Fruit fly (Drosophila melanogaster) whole organism, embryonic: ENCODE results near the gene gro.

Experiments used
- Ada2b ChIP-seq: fragments of 200-800 bp; sonication (Bioruptor generic); IDR thresholded peaks from 2 replicates; pipeline ENCODE4 v1.3.6; 2022; ENCODE audit warnings: missing biosample characterization, missing genetic modification characterization
- B-H1 ChIP-seq: fragments of 200-800 bp; sonication (Bioruptor generic); IDR thresholded peaks from 3 replicates; pipeline ENCODE4 v1.3.6; 2022; ENCODE audit warnings: missing biosample characterization, missing genetic modification characterization
- B-H2 ChIP-seq: fragments of 200-800 bp; sonication (Bioruptor generic); optimal IDR thresholded peaks from 2 replicates; lab custom pipeline; 2018; ENCODE audit warnings: missing biosample characterization, mild to moderate bottlenecking, missing genetic modification characterization
- CG10366 ChIP-seq: fragments of 200-800 bp; sonication (Bioruptor generic); IDR thresholded peaks from 2 replicates; pipeline ENCODE4 v1.3.6; 2022; ENCODE audit warnings: missing biosample characterization, missing genetic modification characterization
- CG13775 ChIP-seq: fragments of 200-800 bp; sonication (Bioruptor generic); optimal IDR thresholded peaks from 3 replicates; lab custom pipeline; 2017; ENCODE audit warnings: missing biosample characterization, mild to moderate bottlenecking, missing genetic modification characterization
- CG14860 ChIP-seq: fragments of 200-800 bp; sonication (Bioruptor generic); IDR thresholded peaks from 3 replicates; pipeline ENCODE4 v1.3.6; 2022; ENCODE audit warnings: missing biosample characterization, missing genetic modification characterization; ENCODE audit not compliant: partially characterized antibody
- CG15269 ChIP-seq: fragments of 200-800 bp; sonication (Bioruptor generic); optimal IDR thresholded peaks from 2 replicates; lab custom pipeline; 2018; ENCODE audit warnings: missing biosample characterization, mild to moderate bottlenecking, missing genetic modification characterization, moderate library complexity
- CG1602 ChIP-seq: fragments of 200-800 bp; sonication (Bioruptor generic); optimal IDR thresholded peaks from 3 replicates; lab custom pipeline; 2016; ENCODE audit warnings: missing biosample characterization, missing genetic modification characterization
- CG17568 ChIP-seq: fragments of 200-800 bp; sonication (Bioruptor generic); optimal IDR thresholded peaks from 2 replicates; lab custom pipeline; 2018; ENCODE audit warnings: missing biosample characterization, mild to moderate bottlenecking, missing genetic modification characterization, moderate library complexity
- CG1832 ChIP-seq: fragments of 200-800 bp; sonication (Bioruptor generic); optimal IDR thresholded peaks from 2 replicates; lab custom pipeline; 2017; ENCODE audit warnings: missing biosample characterization, mild to moderate bottlenecking, missing genetic modification characterization, inconsistent platforms
- CG18476 ChIP-seq: fragments of 200-800 bp; sonication (Bioruptor generic); optimal IDR thresholded peaks from 2 replicates; lab custom pipeline; 2016; ENCODE audit warnings: missing biosample characterization, mild to moderate bottlenecking, missing genetic modification characterization
- CG18619 ChIP-seq: fragments of 200-800 bp; sonication (Bioruptor generic); optimal IDR thresholded peaks from 3 replicates; lab custom pipeline; 2017; ENCODE audit warnings: missing biosample characterization, mild to moderate bottlenecking, missing genetic modification characterization
- CG2129 ChIP-seq: fragments of 200-800 bp; sonication (Bioruptor generic); IDR thresholded peaks from 2 replicates; pipeline ENCODE4 v1.3.6; 2022; ENCODE audit warnings: missing biosample characterization, missing genetic modification characterization; ENCODE audit not compliant: partially characterized antibody
- CG30020 ChIP-seq: fragments of 200-800 bp; optimal IDR thresholded peaks from 2 replicates; lab custom pipeline; 2019; ENCODE audit warnings: missing biosample characterization, mild to moderate bottlenecking, missing genetic modification characterization, moderate library complexity
- CG3281 ChIP-seq: fragments of 200-800 bp; sonication (Bioruptor generic); optimal IDR thresholded peaks from 3 replicates; lab custom pipeline; 2017; ENCODE audit warnings: missing biosample characterization, mild to moderate bottlenecking, missing genetic modification characterization
- CG5180 ChIP-seq: fragments of 200-800 bp; sonication (Bioruptor generic); optimal IDR thresholded peaks from 3 replicates; lab custom pipeline; 2017; ENCODE audit warnings: missing biosample characterization, missing genetic modification characterization, mild to moderate bottlenecking, moderate library complexity, missing genetic modification reagents
- CG6654 ChIP-seq: fragments of 200-800 bp; sonication (Bioruptor generic); optimal IDR thresholded peaks from 2 replicates; lab custom pipeline; 2017; ENCODE audit warnings: missing biosample characterization, mild to moderate bottlenecking, missing genetic modification characterization
- CG6854 ChIP-seq: fragments of 200-800 bp; sonication (Bioruptor generic); optimal IDR thresholded peaks from 3 replicates; lab custom pipeline; 2017; ENCODE audit warnings: missing biosample characterization, mild to moderate bottlenecking, missing genetic modification characterization
- CG7963 ChIP-seq: fragments of 200-800 bp; sonication (Bioruptor generic); IDR thresholded peaks from 3 replicates; pipeline ENCODE4 v1.3.6; 2022; ENCODE audit warnings: missing biosample characterization, missing genetic modification characterization; ENCODE audit not compliant: partially characterized antibody
- CG7987 ChIP-seq: fragments of 200-800 bp; sonication (Bioruptor generic); optimal IDR thresholded peaks from 2 replicates; lab custom pipeline; 2018; ENCODE audit warnings: missing biosample characterization, mild to moderate bottlenecking, missing genetic modification characterization, moderate library complexity
- CG8478 ChIP-seq: fragments of >200 bp; optimal IDR thresholded peaks from 2 replicates; lab custom pipeline; 2018
- CG9609 ChIP-seq: fragments of 200-800 bp; sonication (Bioruptor generic); optimal IDR thresholded peaks from 3 replicates; lab custom pipeline; 2016; ENCODE audit warnings: missing biosample characterization, missing genetic modification characterization
- CkIIα-i1 ChIP-seq: fragments of 200-800 bp; sonication (Bioruptor generic); IDR thresholded peaks from 2 replicates; pipeline ENCODE4 v1.3.6; 2022; ENCODE audit warnings: missing biosample characterization, missing genetic modification characterization
- Dbx ChIP-seq: fragments of 200-800 bp; sonication (Bioruptor generic); IDR thresholded peaks from 3 replicates; pipeline ENCODE4 v1.3.6; 2022; ENCODE audit warnings: missing biosample characterization, missing genetic modification characterization
- Drgx ChIP-seq: fragments of 200-800 bp; sonication (Bioruptor generic); IDR thresholded peaks from 2 replicates; pipeline ENCODE4 v1.3.6; 2022; ENCODE audit warnings: missing biosample characterization, missing genetic modification characterization
- Fer2 ChIP-seq: fragments of 200-800 bp; sonication (Bioruptor generic); optimal IDR thresholded peaks from 2 replicates; lab custom pipeline; 2018; ENCODE audit warnings: missing biosample characterization, mild to moderate bottlenecking, missing genetic modification characterization, moderate library complexity
- HLH3B ChIP-seq: fragments of 200-800 bp; sonication (Bioruptor generic); IDR thresholded peaks from 2 replicates; pipeline ENCODE4 v1.3.6; 2022; ENCODE audit warnings: missing biosample characterization, missing genetic modification characterization
- HmgZ ChIP-seq: fragments of 200-800 bp; sonication (Bioruptor generic); optimal IDR thresholded peaks from 2 replicates; lab custom pipeline; 2018; ENCODE audit warnings: missing biosample characterization, mild to moderate bottlenecking, missing genetic modification characterization
- Hr39 ChIP-seq: fragments of >200 bp; optimal IDR thresholded peaks from 2 replicates; lab custom pipeline; 2017
- Lpt ChIP-seq: fragments of >200 bp; optimal IDR thresholded peaks from 2 replicates; lab custom pipeline; 2018; ENCODE audit warnings: missing biosample characterization, missing genetic modification characterization
- Mrtf ChIP-seq: fragments of 200-800 bp; sonication (Bioruptor generic); IDR thresholded peaks from 3 replicates; pipeline ENCODE4 v1.3.6; 2022; ENCODE audit warnings: missing biosample characterization, missing genetic modification characterization
- NC2β ChIP-seq: fragments of 200-800 bp; sonication (Bioruptor generic); optimal IDR thresholded peaks from 2 replicates; lab custom pipeline; 2016; ENCODE audit warnings: missing biosample characterization, missing genetic modification characterization
- Spps ChIP-seq: fragments of 200-800 bp; sonication (Bioruptor generic); optimal IDR thresholded peaks from 2 replicates; lab custom pipeline; 2018; ENCODE audit warnings: missing biosample characterization, mild to moderate bottlenecking, missing genetic modification characterization
- chif ChIP-seq, 2 experiments: fragments of 200-800 bp; sonication (Bioruptor generic); optimal IDR thresholded peaks; 3 replicates each; lab custom pipeline; 2016; ENCODE audit warnings: missing biosample characterization in 2 of 2, missing genetic modification characterization in 2 of 2
- crol ChIP-seq: fragments of 200-800 bp; sonication (Bioruptor generic); IDR thresholded peaks from 2 replicates; pipeline ENCODE4 v1.3.6; 2022; ENCODE audit warnings: missing biosample characterization, missing genetic modification characterization
- gcm2 ChIP-seq: fragments of 200-800 bp; sonication (Bioruptor generic); optimal IDR thresholded peaks from 2 replicates; lab custom pipeline; 2016; ENCODE audit warnings: missing biosample characterization, missing genetic modification characterization
- gfzf ChIP-seq: fragments of 200-800 bp; sonication (Bioruptor generic); optimal IDR thresholded peaks from 2 replicates; lab custom pipeline; 2016; ENCODE audit warnings: missing biosample characterization, mild to moderate bottlenecking, missing genetic modification characterization, moderate library complexity
- knrl ChIP-seq: fragments of 200-800 bp; sonication (Bioruptor generic); IDR thresholded peaks from 3 replicates; pipeline ENCODE4 v1.3.6; 2022; ENCODE audit warnings: missing biosample characterization, missing genetic modification characterization; ENCODE audit not compliant: partially characterized antibody
- lab ChIP-seq: fragments of 200-800 bp; sonication (Bioruptor generic); optimal IDR thresholded peaks from 3 replicates; lab custom pipeline; 2017; ENCODE audit warnings: missing biosample characterization, missing genetic modification characterization, mild to moderate bottlenecking, moderate library complexity, missing genetic modification reagents
- maf-S ChIP-seq: fragments of 200-800 bp; sonication (Bioruptor generic); optimal IDR thresholded peaks from 2 replicates; lab custom pipeline; 2016; ENCODE audit warnings: missing biosample characterization, missing genetic modification characterization
- nau ChIP-seq: fragments of 200-800 bp; sonication (Bioruptor generic); optimal IDR thresholded peaks from 3 replicates; lab custom pipeline; 2017; ENCODE audit warnings: missing biosample characterization, mild to moderate bottlenecking, missing genetic modification characterization, missing genetic modification reagents
- odd ChIP-seq: fragments of 200-800 bp; sonication (Bioruptor generic); optimal IDR thresholded peaks from 2 replicates; lab custom pipeline; 2017; ENCODE audit warnings: missing biosample characterization, mild to moderate bottlenecking, missing genetic modification characterization
- pb ChIP-seq: fragments of 200-800 bp; sonication (Bioruptor generic); optimal IDR thresholded peaks from 3 replicates; lab custom pipeline; 2016; ENCODE audit warnings: missing biosample characterization, missing genetic modification characterization
- sna ChIP-seq: fragments of 200-800 bp; sonication (Bioruptor generic); IDR thresholded peaks from 2 replicates; pipeline ENCODE4 v1.3.6; 2022; ENCODE audit warnings: missing biosample characterization, missing genetic modification characterization; ENCODE audit not compliant: partially characterized antibody
- tll ChIP-seq, 2 experiments: fragments of 200-800 bp in 1 of 2; fragments of >200 bp in 1 of 2; sonication (Bioruptor generic) in 1 of 2; optimal IDR thresholded peaks; 2 replicates each; lab custom pipeline; 2017 to 2019; ENCODE audit warnings: missing biosample characterization in 2 of 2, missing genetic modification characterization in 2 of 2, mild to moderate bottlenecking in 1 of 2, moderate library complexity in 1 of 2
- ttk ChIP-seq: fragments of 200-800 bp; sonication (Bioruptor generic); IDR thresholded peaks from 2 replicates; pipeline ENCODE4 v2.1.2; 2022; ENCODE audit warnings: missing biosample characterization, missing genetic modification characterization
- vvl ChIP-seq: fragments of 200-800 bp; sonication (Bioruptor generic); IDR thresholded peaks from 2 replicates; pipeline ENCODE4 v1.3.6; 2022; ENCODE audit warnings: missing biosample characterization, missing genetic modification characterization
- wdn ChIP-seq: fragments of 200-800 bp; sonication (Bioruptor generic); IDR thresholded peaks from 2 replicates; pipeline ENCODE4 v1.3.6; 2022; ENCODE audit warnings: missing biosample characterization, missing genetic modification characterization
- wor ChIP-seq: fragments of 200-800 bp; sonication (Bioruptor generic); IDR thresholded peaks from 2 replicates; pipeline ENCODE4 v1.3.6; 2022; ENCODE audit warnings: missing biosample characterization, missing genetic modification characterization

Gene gro

DNA sequence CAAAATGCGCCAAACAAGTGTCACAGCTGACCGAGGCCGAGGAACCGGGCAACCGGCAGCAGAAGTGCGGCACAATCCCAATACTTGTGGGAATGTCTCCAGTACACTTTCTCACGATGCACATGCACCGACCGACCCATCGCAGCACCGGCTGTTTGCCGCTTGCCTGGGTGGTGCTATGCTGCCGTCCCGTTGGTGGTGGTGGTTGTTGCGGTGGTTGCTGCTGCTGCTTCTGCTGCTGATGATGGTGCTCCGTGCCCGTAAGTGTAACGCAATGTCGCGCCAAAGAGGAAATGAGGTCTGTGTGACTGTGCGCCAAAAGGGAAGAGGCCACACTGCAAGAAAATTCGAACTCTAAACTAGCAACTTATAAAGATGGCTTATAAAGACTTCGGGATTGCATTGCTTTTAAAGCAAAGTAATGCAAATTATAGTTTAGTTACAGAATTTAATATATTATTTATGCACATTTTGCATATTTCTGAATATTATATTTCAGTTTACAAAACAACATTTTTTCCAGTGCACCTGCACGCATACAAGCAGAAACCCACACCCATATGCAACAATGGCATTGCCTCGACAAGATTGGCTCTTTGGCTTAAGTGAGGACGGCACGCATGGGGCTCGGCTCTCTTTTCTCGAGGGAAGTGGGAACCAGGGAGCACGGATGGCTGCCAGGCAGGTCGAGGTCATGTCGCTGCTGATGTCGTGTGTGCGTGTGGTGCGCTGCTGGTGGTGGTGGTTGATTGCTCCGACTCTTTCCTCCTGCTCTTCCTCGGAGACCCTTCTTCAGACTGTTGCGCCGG lies 45.1 kb upstream of the gro start, which contains the start of gene CG43116 (continued):
- TF ChIP-seq ttk (GFP tag; lab: Robert Waterston, UW) (peak; percentile 78), Hr39 (no peak), CG15269 (tag; lab: Kevin White, UChicago) (no peak), CG1832 (GFP tag; lab: Kevin White, UChicago) (no peak), chif (GFP tag; optimal IDR thresholded peaks at IDR 0.05; lab: Kevin White, UChicago) (peak; percentile 67 to 94), Lpt (no peak), gcm2 (GFP tag; lab: Kevin White, UChicago) (peak; percentile 46), knrl (GFP tag; lab: Robert Waterston, UW) (no peak), CG18619 (GFP tag; lab: Kevin White, UChicago) (peak; percentile 68), CG6654 (GFP tag; lab: Kevin White, UChicago) (peak; percentile 66), CG8478 (lab: Kevin White, UChicago) (peak; percentile 10), NC2β (GFP tag; lab: Kevin White, UChicago) (peak; percentile 86), CG17568 (GFP tag; lab: Kevin White, UChicago) (no peak), maf-S (GFP tag; lab: Kevin White, UChicago) (peak; percentile 40), CG5180 (GFP tag; lab: Kevin White, UChicago) (no peak), CG18476 (peak; percentile 76), lab (GFP tag; lab: Kevin White, UChicago) (no peak), wdn (GFP tag; lab: Robert Waterston, UW) (no peak), Spps (peak; percentile 95), CG1602 (GFP tag; lab: Kevin White, UChicago) (peak; percentile 93), pb (GFP tag; lab: Kevin White, UChicago) (no peak), CG7987 (GFP tag; lab: Kevin White, UChicago) (peak; percentile 27), CG9609 (GFP tag; lab: Kevin White, UChicago) (peak; percentile 50), CG7963 (GFP tag; lab: Robert Waterston, UW) (no peak), CG13775 (GFP tag; lab: Kevin White, UChicago) (peak; percentile 91), Ada2b (GFP tag; lab: Robert Waterston, UW) (peak; percentile 67; the same call in 1 of the 2 replicates), wor (GFP tag; lab: Robert Waterston, UW) (peak; percentile 72), vvl (peak; percentile 94), Drgx (GFP tag; lab: Robert Waterston, UW) (peak; percentile 83), nau (GFP tag; lab: Kevin White, UChicago) (no peak), CG3281 (GFP tag; lab: Kevin White, UChicago) (no peak), crol (GFP tag; lab: Robert Waterston, UW) (peak; percentile 73), sna (GFP tag; lab: Robert Waterston, UW) (no peak), Fer2 (tag; lab: Kevin White, UChicago) (no peak), CG30020 (no peak), CG10366 (GFP tag; lab: Robert Waterston, UW) (peak; percentile 52; the same call in 1 of the 2 replicates), HLH3B (peak; percentile 83), tll (GFP tag; optimal IDR thresholded peaks at IDR 0.05; lab: Kevin White, UChicago) (peak in 1 of 2 experiments; percentile 25), HmgZ (peak; percentile 35), B-H2 (no peak), CG6854 (no peak), gfzf (GFP tag; lab: Kevin White, UChicago) (no peak), CG2129 (GFP tag; lab: Robert Waterston, UW) (no peak), CG14860 (GFP tag; lab: Robert Waterston, UW) (no peak), B-H1 (GFP tag; lab: Robert Waterston, UW) (peak; percentile 56), odd (no peak), Dbx (no peak), CkIIα-i1 (GFP tag; lab: Robert Waterston, UW) (no peak), Mrtf (GFP tag; lab: Robert Waterston, UW) (peak; percentile 54; the same call in 1 of the 3 replicates)
